Worm (Caenorhabditis elegans) whole organism, L4/young adult: ENCODE measurements around the gene K08F11.1.

Experiments
- W03F9.2 ChIP-seq: fragments of 150-350 bp; optimal IDR thresholded peaks from 2 replicates; lab custom pipeline; 2014; ENCODE audit warnings: missing biosample characterization, missing genetic modification characterization
- dao-5 ChIP-seq: sonication (generic microtip); optimal IDR thresholded peaks from 2 replicates; lab custom pipeline; 2016; ENCODE audit warnings: missing genotype, missing genetic modification characterization, moderate library complexity, missing compliant biosample characterization
- him-1 ChIP-seq: sonication (generic microtip); optimal IDR thresholded peaks from 2 replicates; lab custom pipeline; 2016; ENCODE audit warnings: missing genotype, missing genetic modification reagents, missing genetic modification characterization, missing compliant biosample characterization

- no peak for TF ChIP-seq him-1
- TF ChIP-seq dao-5 (tag; lab: Kevin White, UChicago), result no peak
- TF ChIP-seq W03F9.2 (tag; lab: Kevin White, UChicago), result no peak
Observed at ce11 chrIV:4758659-4759058, 34.0 kb downstream of the K08F11.1 start, which contains the start of gene Y17G9B.8.
